Worm (Caenorhabditis elegans): ENCODE data around the gene sre-37.

DNA sequence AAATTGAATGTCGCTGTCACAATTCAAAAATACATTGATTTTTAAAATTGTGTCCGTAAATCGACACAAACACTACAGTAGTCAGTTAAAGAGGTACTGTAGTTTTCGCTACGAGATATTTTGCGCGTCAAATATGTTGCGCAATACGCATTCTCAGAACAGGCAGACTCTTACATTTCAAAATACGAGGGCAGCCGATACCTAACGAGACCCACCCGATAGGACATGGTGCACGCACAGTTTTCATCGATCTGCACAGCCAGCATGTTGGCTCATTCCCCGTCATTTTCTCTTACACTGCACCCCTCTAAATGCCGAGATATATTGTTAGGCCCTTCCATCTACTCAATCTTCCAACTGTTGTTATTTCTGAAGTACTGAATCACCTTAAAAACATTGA lies 3.4 kb upstream of the sre-37 start, which contains the start of gene F15A4.2:
- TF ChIP-seq ref-1 (GFP tag; conservative IDR thresholded peaks at IDR 0.05) (no peak), klf-2 (GFP tag; conservative IDR thresholded peaks at IDR 0.05) (no peak), T22C8.4 (GFP tag; IDR thresholded peaks at IDR 0.05) (no peak; the same call in 1 of the 2 replicates), ztf-29 (GFP tag; IDR thresholded peaks at IDR 0.05) (no peak), cog-1 (tag; optimal IDR thresholded peaks at IDR 0.05) (no peak)

Data from whole organism, midembryonic.